Fruit fly (Drosophila melanogaster) whole organism, pupa: ENCODE results near the gene CG32985.

Experiments used
- CG12605 ChIP-seq: fragments of 200-800 bp; sonication (Bioruptor generic); IDR thresholded peaks from 2 replicates; pipeline ENCODE4 v1.3.6; 2022; ENCODE audit warnings: missing biosample characterization, missing genetic modification characterization
- CG13204 ChIP-seq: fragments of 200-800 bp; sonication (Bioruptor generic); optimal IDR thresholded peaks from 2 replicates; lab custom pipeline; 2018; ENCODE audit warnings: missing biosample characterization, mild to moderate bottlenecking, missing genetic modification characterization, moderate library complexity
- CG32121 ChIP-seq: fragments of 200-800 bp; sonication (Bioruptor generic); IDR thresholded peaks from 2 replicates; pipeline ENCODE4 v1.3.6; 2022; ENCODE audit warnings: missing biosample characterization, missing genetic modification characterization
- CG9948 ChIP-seq: fragments of 200-800 bp; sonication (Bioruptor generic); optimal IDR thresholded peaks from 2 replicates; lab custom pipeline; 2018; ENCODE audit warnings: missing biosample characterization, mild to moderate bottlenecking, missing genetic modification characterization, moderate library complexity
- D1 ChIP-seq: fragments of 200-800 bp; sonication (Bioruptor generic); optimal IDR thresholded peaks from 2 replicates; lab custom pipeline; 2018; ENCODE audit warnings: missing biosample characterization, mild to moderate bottlenecking, missing genetic modification characterization, moderate library complexity
- EcR ChIP-seq: fragments of 200-800 bp; sonication (Bioruptor generic); optimal IDR thresholded peaks from 3 replicates; lab custom pipeline; 2019; ENCODE audit warnings: missing biosample characterization, missing genetic modification characterization, mild to moderate bottlenecking, moderate library complexity, missing genetic modification reagents
- Ets98B ChIP-seq: fragments of 200-800 bp; sonication (Bioruptor generic); IDR thresholded peaks from 2 replicates; pipeline ENCODE4 v1.3.6; 2022; ENCODE audit warnings: missing biosample characterization, missing genetic modification characterization
- Pif1A ChIP-seq: fragments of 200-800 bp; sonication (Bioruptor generic); optimal IDR thresholded peaks from 3 replicates; lab custom pipeline; 2016; ENCODE audit warnings: missing biosample characterization, missing genetic modification characterization
- Pif1B ChIP-seq: fragments of 200-800 bp; sonication (Bioruptor generic); optimal IDR thresholded peaks from 3 replicates; lab custom pipeline; 2016; ENCODE audit warnings: missing biosample characterization, missing genetic modification characterization
- fd96Ca ChIP-seq: fragments of 200-800 bp; sonication (Bioruptor generic); IDR thresholded peaks from 3 replicates; pipeline ENCODE4 v1.3.6; 2022; ENCODE audit warnings: missing biosample characterization, missing genetic modification characterization
- rn ChIP-seq: fragments of 200-800 bp; sonication (Bioruptor generic); IDR thresholded peaks from 2 replicates; pipeline ENCODE4 v1.3.6; 2022; ENCODE audit warnings: missing biosample characterization, missing genetic modification characterization

DNA sequence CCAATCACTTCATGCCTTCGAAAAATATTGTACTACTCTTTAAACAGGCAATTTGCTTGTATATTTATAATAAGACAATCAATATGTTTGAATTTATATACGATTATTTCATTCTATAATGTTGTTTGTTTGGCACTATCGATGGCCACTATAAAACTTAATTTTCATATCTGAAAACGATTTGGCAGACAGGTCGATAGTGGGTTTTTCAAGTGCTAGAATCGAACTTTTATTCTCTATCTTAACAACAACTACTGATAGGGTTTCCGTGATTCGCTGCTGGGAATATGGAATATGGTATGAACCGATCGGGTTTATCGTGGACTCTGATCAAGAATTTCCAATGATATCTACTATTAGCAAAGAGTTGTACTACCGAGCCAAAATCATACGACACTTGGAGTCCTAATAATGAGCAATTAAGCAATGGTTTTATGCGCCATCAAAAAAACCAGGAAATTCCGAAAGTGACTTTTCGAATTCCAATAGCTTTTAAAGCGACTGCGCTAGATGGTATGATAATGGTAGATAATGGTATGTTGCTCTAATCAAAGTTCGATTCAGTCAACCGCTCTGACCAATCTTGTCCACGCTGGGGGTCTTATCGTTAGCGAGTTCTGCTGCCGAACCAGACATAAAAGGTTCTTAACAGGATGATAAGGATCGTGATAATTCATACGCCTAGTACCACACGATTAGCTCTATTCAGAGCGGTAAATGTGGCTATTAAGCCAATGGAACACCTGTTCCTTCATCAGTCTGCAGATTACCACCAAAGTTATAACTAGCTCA, 31.5 kb downstream of the CG32985 start, which contains the start of gene CG17906:
- TF ChIP-seq CG9948 (tag; lab: Kevin White, UChicago) (no peak), CG13204 (no peak), D1 (no peak), CG32121 (GFP tag; lab: Robert Waterston, UW) (no peak), CG12605 (GFP tag; lab: Robert Waterston, UW) (no peak), rn (GFP tag; lab: Robert Waterston, UW) (no peak), fd96Ca (GFP tag; lab: Robert Waterston, UW) (no peak), Pif1B (GFP tag; lab: Kevin White, UChicago) (no peak), EcR (no peak), Pif1A (GFP tag; lab: Kevin White, UChicago) (no peak), Ets98B (GFP tag; lab: Robert Waterston, UW) (no peak)
